Worm (Caenorhabditis elegans): ENCODE results near the gene selt-1.2.
A peak's percentile ranks its signal among the peaks of the same experiment; 100 is the strongest.

Gene selt-1.2

ce11 chrV:10741357-10741756 is 5.8 kb downstream of the selt-1.2 start, which contains the start of gene ZC302.3:
Gene ZC302.3 (minus strand): TSS chrV:10741457.
- no peak for TF ChIP-seq nfya-1 (tag; optimal IDR thresholded peaks at IDR 0.05; ENCODE audit: insufficient read depth)
- no peak for TF ChIP-seq ztf-11 (tag; optimal IDR thresholded peaks at IDR 0.05)
- TF ChIP-seq tbx-2 (tag; optimal IDR thresholded peaks at IDR 0.05) = no peak
- TF ChIP-seq elt-2 (tag; optimal IDR thresholded peaks at IDR 0.05) = no peak
- no peak for TF ChIP-seq nhr-67 (tag; optimal IDR thresholded peaks at IDR 0.05)
- no peak for TF ChIP-seq mdl-1 (tag; optimal IDR thresholded peaks at IDR 0.05)
- TF ChIP-seq nhr-77 (tag; optimal IDR thresholded peaks at IDR 0.05) = no peak
- no peak for TF ChIP-seq snpc-4 (tag; optimal IDR thresholded peaks at IDR 0.05)
- no peak for TF ChIP-seq egl-27 (tag; optimal IDR thresholded peaks at IDR 0.05)
- no peak for TF ChIP-seq nhr-11 (tag; optimal IDR thresholded peaks at IDR 0.05)

- TF ChIP-seq ztf-11 (tag; optimal IDR thresholded peaks at IDR 0.05) = no peak
- TF ChIP-seq lin-15B (tag; optimal IDR thresholded peaks at IDR 0.05) = peak; percentile 76
- no peak for TF ChIP-seq ceh-28 (tag; optimal IDR thresholded peaks at IDR 0.05)
- no peak for TF ChIP-seq aly-2 (tag; optimal IDR thresholded peaks at IDR 0.05)
- no peak for TF ChIP-seq sea-2 (GFP tag; optimal IDR thresholded peaks at IDR 0.05)
- peak; percentile 36 for TF ChIP-seq elt-2 (tag; optimal IDR thresholded peaks at IDR 0.05)
- no peak for TF ChIP-seq nhr-12 (tag; optimal IDR thresholded peaks at IDR 0.05)
- TF ChIP-seq nhr-23 (tag; optimal IDR thresholded peaks at IDR 0.05) = peak; percentile 62
- TF ChIP-seq ceh-16 (tag; optimal IDR thresholded peaks at IDR 0.05) = no peak
- peak; percentile 24 for TF ChIP-seq nhr-25 (tag; optimal IDR thresholded peaks at IDR 0.05)
- TF ChIP-seq nfya-1 (tag; optimal IDR thresholded peaks at IDR 0.05; ENCODE audit: insufficient read depth) = peak; percentile 66
- no peak for TF ChIP-seq ZK546.5 (tag; optimal IDR thresholded peaks at IDR 0.05)
- peak; percentile 58 for TF ChIP-seq nhr-43 (tag; optimal IDR thresholded peaks at IDR 0.05; ENCODE audit: poor library complexity, severe bottlenecking)
- no peak for TF ChIP-seq ama-1 (optimal IDR thresholded peaks at IDR 0.05)
- TF ChIP-seq fkh-2 (tag; optimal IDR thresholded peaks at IDR 0.05) = no peak
- TF ChIP-seq skn-1 (tag; optimal IDR thresholded peaks at IDR 0.05) = peak; percentile 12
- peak; percentile 85 for TF ChIP-seq snpc-4 (tag; optimal IDR thresholded peaks at IDR 0.05)
Observed at ce11 chrV:10736756-10737155, 10.4 kb downstream of the selt-1.2 start, which contains the start of the genes mre-11 and wdr-5.3. Gene mre-11 (minus strand): TSS chrV:10736868. Gene wdr-5.3 (plus strand): TSS chrV:10737116.

- peak; percentile 80 for TF ChIP-seq elt-2 (tag; optimal IDR thresholded peaks at IDR 0.05)
- TF ChIP-seq sea-2 (GFP tag; optimal IDR thresholded peaks at IDR 0.05) = no peak
- TF ChIP-seq elt-1 (tag; optimal IDR thresholded peaks at IDR 0.05) = no peak
- no peak for TF ChIP-seq mdl-1 (tag; optimal IDR thresholded peaks at IDR 0.05)
- no peak for TF ChIP-seq jun-1 (tag; optimal IDR thresholded peaks at IDR 0.05)
Observed at ce11 chrV:10731989-10732472, 15.1 kb downstream of the selt-1.2 start, which contains the start of gene T28B11.1. Gene T28B11.1 (minus strand): TSS chrV:10732422.

ce11 chrV:10730824-10731416 is 16.2 kb downstream of the selt-1.2 start:
- no peak for TF ChIP-seq pqm-1 (tag; optimal IDR thresholded peaks at IDR 0.05)
- no peak for TF ChIP-seq nhr-77 (tag; optimal IDR thresholded peaks at IDR 0.05)
- peak; percentile 7 for TF ChIP-seq nhr-11 (tag; optimal IDR thresholded peaks at IDR 0.05)
- no peak for TF ChIP-seq jun-1 (tag; optimal IDR thresholded peaks at IDR 0.05)
- TF ChIP-seq nhr-43 (tag; optimal IDR thresholded peaks at IDR 0.05; ENCODE audit: poor library complexity, severe bottlenecking) = no peak
- TF ChIP-seq unc-62 (GFP tag; optimal IDR thresholded peaks at IDR 0.05) = peak; percentile 1

- TF ChIP-seq skn-1 (tag; optimal IDR thresholded peaks at IDR 0.05) = no peak
- TF ChIP-seq daf-12 (tag; optimal IDR thresholded peaks at IDR 0.05) = no peak
- no peak for TF ChIP-seq ztf-4 (tag; optimal IDR thresholded peaks at IDR 0.05)
- TF ChIP-seq ama-1 (optimal IDR thresholded peaks at IDR 0.05) = no peak
- peak; percentile 38 for TF ChIP-seq snpc-4 (tag; optimal IDR thresholded peaks at IDR 0.05)
- TF ChIP-seq elt-2 (tag; optimal IDR thresholded peaks at IDR 0.05) = peak; percentile 94
- peak; percentile 2 for TF ChIP-seq nfya-1 (tag; optimal IDR thresholded peaks at IDR 0.05; ENCODE audit: insufficient read depth)
- TF ChIP-seq pha-4 (tag; optimal IDR thresholded peaks at IDR 0.05) = peak; percentile 26
- TF ChIP-seq nhr-67 (tag; optimal IDR thresholded peaks at IDR 0.05) = no peak
- TF ChIP-seq fkh-10 (GFP tag; optimal IDR thresholded peaks at IDR 0.05) = no peak
- peak; percentile 76 for TF ChIP-seq nhr-23 (tag; optimal IDR thresholded peaks at IDR 0.05)
- TF ChIP-seq tbx-2 (tag; optimal IDR thresholded peaks at IDR 0.05) = no peak
- no peak for TF ChIP-seq hmg-11 (tag; optimal IDR thresholded peaks at IDR 0.05)
- TF ChIP-seq lsy-12 (tag; optimal IDR thresholded peaks at IDR 0.05) = no peak
- no peak for TF ChIP-seq fos-1 (tag; optimal IDR thresholded peaks at IDR 0.05)
- TF ChIP-seq R02D3.7 (tag; optimal IDR thresholded peaks at IDR 0.05) = no peak
- peak; percentile 90 for TF ChIP-seq egl-27 (tag; optimal IDR thresholded peaks at IDR 0.05)
- TF ChIP-seq elt-3 (tag; optimal IDR thresholded peaks at IDR 0.05) = no peak
- peak; percentile 87 for TF ChIP-seq pqm-1 (tag; optimal IDR thresholded peaks at IDR 0.05)
- no peak for TF ChIP-seq ztf-11 (tag; optimal IDR thresholded peaks at IDR 0.05)
- TF ChIP-seq sea-2 (GFP tag; optimal IDR thresholded peaks at IDR 0.05) = no peak
- TF ChIP-seq unc-39 (tag; optimal IDR thresholded peaks at IDR 0.05) = no peak
- peak; percentile 5 for TF ChIP-seq mdl-1 (tag; optimal IDR thresholded peaks at IDR 0.05)
- peak; percentile 59 for TF ChIP-seq ceh-28 (tag; optimal IDR thresholded peaks at IDR 0.05)
- TF ChIP-seq mml-1 (tag; optimal IDR thresholded peaks at IDR 0.05) = no peak
- no peak for TF ChIP-seq ZK546.5 (tag; optimal IDR thresholded peaks at IDR 0.05)
- peak; percentile 58 for TF ChIP-seq jun-1 (tag; optimal IDR thresholded peaks at IDR 0.05)
- peak; percentile 17 for TF ChIP-seq nhr-25 (tag; optimal IDR thresholded peaks at IDR 0.05)
- no peak for TF ChIP-seq nhr-11 (tag; optimal IDR thresholded peaks at IDR 0.05)
- TF ChIP-seq nhr-237 (tag; optimal IDR thresholded peaks at IDR 0.05) = no peak
- no peak for TF ChIP-seq ceh-82 (tag; optimal IDR thresholded peaks at IDR 0.05)
Observed at ce11 chrV:10729456-10729904, 17.7 kb downstream of the selt-1.2 start.

Measured in whole organism, L3 larva.